Fruit fly (Drosophila melanogaster): ENCODE measurements around the gene CG43931.

dm6 chr3L:20883969-20884368 lies 13.4 kb upstream of the CG43931 start:
- no peak for TF ChIP-seq CG11617 (GFP tag; optimal IDR thresholded peaks at IDR 0.05)
- no peak for TF ChIP-seq ovo (GFP tag; optimal IDR thresholded peaks at IDR 0.05)
- no peak for TF ChIP-seq CG12768 (GFP tag; optimal IDR thresholded peaks at IDR 0.05)
- TF ChIP-seq CG5204 (GFP tag; optimal IDR thresholded peaks at IDR 0.05), result peak; percentile 10
- no peak for TF ChIP-seq kay (GFP tag; ENCODE audit: borderline replicate concordance)
- TF ChIP-seq CG1620 (GFP tag; optimal IDR thresholded peaks at IDR 0.05), result no peak
- TF ChIP-seq CG14711 (tag; optimal IDR thresholded peaks at IDR 0.05), result no peak
- no peak for TF ChIP-seq Clk (GFP tag; optimal IDR thresholded peaks at IDR 0.05)
- TF ChIP-seq cic (GFP tag; optimal IDR thresholded peaks at IDR 0.05), result no peak
- no peak for TF ChIP-seq Mnt (GFP tag; optimal IDR thresholded peaks at IDR 0.05)
- no peak for TF ChIP-seq CG7101 (tag; optimal IDR thresholded peaks at IDR 0.05)
- TF ChIP-seq pad (GFP tag; optimal IDR thresholded peaks at IDR 0.05), result no peak
- peak; percentile 54 for TF ChIP-seq CG7045 (GFP tag; optimal IDR thresholded peaks at IDR 0.05)
- TF ChIP-seq cnc (optimal IDR thresholded peaks at IDR 0.05), result no peak

All from whole organism, adult.